Worm (Caenorhabditis elegans): Measurements from ENCODE around the gene Y46G5A.8.

Y46G5A.8 gene

ce11 chrII:12798814-12799213 is 42.7 kb downstream of the Y46G5A.8 start:
- peak; percentile 56 for TF ChIP-seq jun-1 (tag; optimal IDR thresholded peaks at IDR 0.05)
- TF ChIP-seq spr-3 (GFP tag; optimal IDR thresholded peaks at IDR 0.05), result peak; percentile 80
- TF ChIP-seq daf-16 (GFP tag; optimal IDR thresholded peaks at IDR 0.05), result peak; percentile 66 to 92
- peak; percentile 89 for TF ChIP-seq daf-16 (tag; optimal IDR thresholded peaks at IDR 0.05)
- TF ChIP-seq madf-5 (GFP tag; IDR thresholded peaks at IDR 0.05), result no peak
- TF ChIP-seq lin-13 (GFP tag; optimal IDR thresholded peaks at IDR 0.05), result peak; percentile 56
- TF ChIP-seq aha-1 (tag), result peak; percentile 97
- TF ChIP-seq zag-1 (tag; optimal IDR thresholded peaks at IDR 0.05), result no peak
- TF ChIP-seq mdt-29 (GFP tag; IDR thresholded peaks at IDR 0.05), result peak; percentile 94
- peak; percentile 85 for TF ChIP-seq ceh-20 (GFP tag; IDR thresholded peaks at IDR 0.05)
- peak; percentile 84 for TF ChIP-seq arid-1 (GFP tag; conservative IDR thresholded peaks at IDR 0.05)
- TF ChIP-seq rbr-2 (tag; optimal IDR thresholded peaks at IDR 0.05), result peak; percentile 58
- no peak for TF ChIP-seq Y5F2A.4 (GFP tag; optimal IDR thresholded peaks at IDR 0.05)
- TF ChIP-seq mep-1 (tag; optimal IDR thresholded peaks at IDR 0.05), result peak; percentile 77
- TF ChIP-seq lsy-2 (tag; optimal IDR thresholded peaks at IDR 0.05), result peak; percentile 33 to 76
- TF ChIP-seq nhr-77 (tag; optimal IDR thresholded peaks at IDR 0.05), result peak; percentile 79
- TF ChIP-seq ceh-32 (tag; optimal IDR thresholded peaks at IDR 0.05; ENCODE audit: poor library complexity), result no peak
- peak; percentile 91 for TF ChIP-seq nhr-102 (tag; optimal IDR thresholded peaks at IDR 0.05)
- TF ChIP-seq spr-1 (tag; optimal IDR thresholded peaks at IDR 0.05), result peak; percentile 72
- no peak for TF ChIP-seq daf-12 (tag; optimal IDR thresholded peaks at IDR 0.05)
- TF ChIP-seq attf-4 (tag; optimal IDR thresholded peaks at IDR 0.05), result no peak
- no peak for TF ChIP-seq vab-7 (GFP tag; IDR thresholded peaks at IDR 0.05)
- TF ChIP-seq dmd-8 (GFP tag; IDR thresholded peaks at IDR 0.05), result no peak
- TF ChIP-seq dmd-9 (GFP tag; IDR thresholded peaks at IDR 0.05), result peak; percentile 11; the same call in 1 of the 2 replicates
- peak; percentile 78 for TF ChIP-seq pha-4 (GFP tag; IDR thresholded peaks at IDR 0.05)
- TF ChIP-seq pha-4 (tag; optimal IDR thresholded peaks at IDR 0.05), result no peak
- peak; percentile 84 for TF ChIP-seq mxl-3 (GFP tag; optimal IDR thresholded peaks at IDR 0.05)
- no peak for TF ChIP-seq nhr-237 (tag; optimal IDR thresholded peaks at IDR 0.05)
- no peak for TF ChIP-seq T20F7.1 (GFP tag; optimal IDR thresholded peaks at IDR 0.05)
- TF ChIP-seq cey-2 (tag; optimal IDR thresholded peaks at IDR 0.05; ENCODE audit: borderline replicate concordance, insufficient read depth), result peak; percentile 22
- peak; percentile 84 for TF ChIP-seq nhr-6 (tag; optimal IDR thresholded peaks at IDR 0.05)
- TF ChIP-seq tra-1 (GFP tag; IDR thresholded peaks at IDR 0.05), result peak; percentile 83; the same call in 1 of the 2 replicates
- TF ChIP-seq duxl-1 (tag; optimal IDR thresholded peaks at IDR 0.05; ENCODE audit: poor library complexity), result peak; percentile 46
- no peak for TF ChIP-seq R02D3.7 (tag; optimal IDR thresholded peaks at IDR 0.05)
- peak in 1 of 2 experiments; percentile 73 for TF ChIP-seq hif-1 (tag; optimal IDR thresholded peaks at IDR 0.05)
- TF ChIP-seq zfp-3 (GFP tag; conservative IDR thresholded peaks at IDR 0.05), result peak; percentile 69; the same call in 1 of the 2 replicates
- no peak for TF ChIP-seq ztf-11 (tag; optimal IDR thresholded peaks at IDR 0.05)
- peak; percentile 89 for TF ChIP-seq nhr-11 (tag; optimal IDR thresholded peaks at IDR 0.05)
- TF ChIP-seq Y105C5A.15 (GFP tag; IDR thresholded peaks at IDR 0.05), result no peak
- peak in 1 of 2 experiments; percentile 97 for TF ChIP-seq unc-62 (GFP tag; optimal IDR thresholded peaks at IDR 0.05 in 1 of 2)
- no peak for TF ChIP-seq unc-62 (tag; optimal IDR thresholded peaks at IDR 0.05)
- peak; percentile 89 for TF ChIP-seq set-16 (GFP tag; IDR thresholded peaks at IDR 0.05)
- TF ChIP-seq dpl-1 (GFP tag; optimal IDR thresholded peaks at IDR 0.05), result peak; percentile 62
- peak; percentile 48 for TF ChIP-seq gei-8 (GFP tag; optimal IDR thresholded peaks at IDR 0.05)
- TF ChIP-seq daf-8 (GFP tag; IDR thresholded peaks at IDR 0.05), result no peak
- TF ChIP-seq lin-1 (GFP tag; IDR thresholded peaks at IDR 0.05), result peak; percentile 94
- no peak for TF ChIP-seq aly-2 (tag; optimal IDR thresholded peaks at IDR 0.05)
- no peak for TF ChIP-seq ceh-82 (tag; optimal IDR thresholded peaks at IDR 0.05)
- no peak for TF ChIP-seq ZK546.5 (tag; optimal IDR thresholded peaks at IDR 0.05)
- no peak for TF ChIP-seq F10B5.3 (tag; optimal IDR thresholded peaks at IDR 0.05)
- TF ChIP-seq lir-3 (tag; optimal IDR thresholded peaks at IDR 0.05), result no peak
- TF ChIP-seq ces-1 (GFP tag; optimal IDR thresholded peaks at IDR 0.05), result no peak

Measured in whole organism, L4 larva.